Worm (Caenorhabditis elegans) whole organism, L4/young adult: ENCODE data around the gene gbb-2.

ENCODE experiments used
- W03F9.2 ChIP-seq: fragments of 150-350 bp; optimal IDR thresholded peaks from 2 replicates; lab custom pipeline; 2014; ENCODE audit warnings: missing biosample characterization, missing genetic modification characterization
- dao-5 ChIP-seq: sonication (generic microtip); optimal IDR thresholded peaks from 2 replicates; lab custom pipeline; 2016; ENCODE audit warnings: missing genotype, missing genetic modification characterization, moderate library complexity, missing compliant biosample characterization
- him-1 ChIP-seq: sonication (generic microtip); optimal IDR thresholded peaks from 2 replicates; lab custom pipeline; 2016; ENCODE audit warnings: missing genotype, missing genetic modification reagents, missing genetic modification characterization, missing compliant biosample characterization

Gene gbb-2

ce11 chrIV:4506637-4507036 is at the start of gene gbb-2:
Gene gbb-2, minus strand, starts transcription at chrIV:4506748.
- TF ChIP-seq him-1, result no peak
- no peak for TF ChIP-seq dao-5 (tag; lab: Kevin White, UChicago)
- no peak for TF ChIP-seq W03F9.2

ce11 chrIV:4551562-4551961 is 45.0 kb upstream of the gbb-2 start:
- TF ChIP-seq dao-5 (tag; lab: Kevin White, UChicago) (no peak), him-1 (no peak), W03F9.2 (no peak)

ce11 chrIV:4548253-4548652 is 41.7 kb upstream of the gbb-2 start, which contains the start of gene ZK185.1:
Gene ZK185.1, plus strand, starts transcription at chrIV:4548553.
- TF ChIP-seq him-1 (no peak), W03F9.2 (no peak), dao-5 (tag; lab: Kevin White, UChicago) (no peak)

ce11 chrIV:4545818-4546217 is 39.3 kb upstream of the gbb-2 start, which contains the start of gene ZK185.5:
Gene ZK185.5, minus strand, starts transcription at chrIV:4545918.
- TF ChIP-seq dao-5 (tag; lab: Kevin White, UChicago) (no peak), him-1 (no peak)

- TF ChIP-seq dao-5 (tag; lab: Kevin White, UChicago) (no peak), him-1 (no peak), W03F9.2 (peak; percentile 5)
Observed at ce11 chrIV:4544215-4544614, 37.7 kb upstream of the gbb-2 start.

- TF ChIP-seq W03F9.2 (no peak), him-1 (no peak), dao-5 (tag; lab: Kevin White, UChicago) (no peak)
Observed at ce11 chrIV:4542972-4543371, 36.4 kb upstream of the gbb-2 start.

- TF ChIP-seq W03F9.2 (no peak), him-1 (no peak), dao-5 (tag; lab: Kevin White, UChicago) (no peak)
Observed at ce11 chrIV:4541195-4541594, 34.6 kb upstream of the gbb-2 start.

- TF ChIP-seq W03F9.2 (no peak), dao-5 (tag; lab: Kevin White, UChicago) (no peak), him-1 (no peak)
Observed at ce11 chrIV:4538672-4539071, 32.1 kb upstream of the gbb-2 start.

- TF ChIP-seq him-1 (no peak), W03F9.2 (no peak), dao-5 (tag; lab: Kevin White, UChicago) (no peak)
Observed at ce11 chrIV:4536247-4536646, 29.7 kb upstream of the gbb-2 start, which contains the start of gene ZK185.2. Gene ZK185.2, plus strand, starts transcription at chrIV:4536547.

ce11 chrIV:4533025-4533424 is 26.5 kb upstream of the gbb-2 start, which contains the start of gene ZK185.4:
Gene ZK185.4, minus strand, starts transcription at chrIV:4533125.
- TF ChIP-seq dao-5 (tag; lab: Kevin White, UChicago), result no peak
- no peak for TF ChIP-seq him-1
- TF ChIP-seq W03F9.2, result no peak

- TF ChIP-seq W03F9.2, result no peak
- no peak for TF ChIP-seq dao-5 (tag; lab: Kevin White, UChicago)
- no peak for TF ChIP-seq him-1
Observed at ce11 chrIV:4530170-4530569, 23.6 kb upstream of the gbb-2 start, which contains the start of gene ZK185.3. Gene ZK185.3, minus strand, starts transcription at chrIV:4530432.

ce11 chrIV:4526724-4527123 is 20.2 kb upstream of the gbb-2 start:
- TF ChIP-seq W03F9.2 (no peak), him-1 (no peak), dao-5 (tag; lab: Kevin White, UChicago) (no peak)

ce11 chrIV:4526028-4526427 is 19.5 kb upstream of the gbb-2 start:
- TF ChIP-seq W03F9.2, result no peak

- TF ChIP-seq him-1, result no peak
- TF ChIP-seq dao-5 (tag; lab: Kevin White, UChicago), result no peak
Observed at ce11 chrIV:4524943-4525342, 18.4 kb upstream of the gbb-2 start, which contains the start of gene ZK180.6. Gene ZK180.6, minus strand, starts transcription at chrIV:4525043.

ce11 chrIV:4523461-4523860 is 16.9 kb upstream of the gbb-2 start:
- no peak for TF ChIP-seq him-1
- no peak for TF ChIP-seq dao-5 (tag; lab: Kevin White, UChicago)
- TF ChIP-seq W03F9.2, result no peak

- TF ChIP-seq dao-5 (tag; lab: Kevin White, UChicago) (no peak), him-1 (no peak), W03F9.2 (no peak)
Observed at ce11 chrIV:4519714-4520113, 13.2 kb upstream of the gbb-2 start.
